Fruit fly (Drosophila melanogaster) whole organism: ENCODE measurements around the gene Tbcd.
A peak's percentile ranks its signal among the peaks of the same experiment; 100 is the strongest.

ENCODE experiments used
- CG8478 ChIP-seq: fragments of >200 bp; optimal IDR thresholded peaks from 2 replicates; lab custom pipeline; 2018; ENCODE audit warnings: inconsistent platforms
- Dll ChIP-seq: fragments of >200 bp; optimal IDR thresholded peaks from 2 replicates; lab custom pipeline; 2017
- EcR ChIP-seq, 2 experiments: fragments of >200 bp; optimal IDR thresholded peaks; 2 replicates each; lab custom pipeline; 2017; ENCODE audit warnings: missing biosample characterization in 2 of 2, missing genetic modification characterization in 2 of 2, missing genetic modification reagents in 2 of 2
- pan ChIP-seq: fragments of >200 bp; optimal IDR thresholded peaks from 2 replicates; lab custom pipeline; 2017
- psq ChIP-seq: fragments of >200 bp; optimal IDR thresholded peaks from 2 replicates; lab custom pipeline; 2017
- usp ChIP-seq: fragments of >200 bp; optimal IDR thresholded peaks from 2 replicates; lab custom pipeline; 2017; ENCODE audit warnings: missing biosample characterization, missing genetic modification characterization, mixed read lengths

The Tbcd gene

dm6 chr2L:2178810-2179143 is 31.5 kb downstream of the Tbcd start:
- TF ChIP-seq EcR (GFP tag; optimal IDR thresholded peaks at IDR 0.05; lab: Kevin White, UChicago), result no peak
- TF ChIP-seq Dll (lab: Kevin White, UChicago), result no peak
- no peak for TF ChIP-seq psq (lab: Kevin White, UChicago)
- no peak for TF ChIP-seq CG8478 (lab: Kevin White, UChicago)
- TF ChIP-seq pan, result no peak
- no peak for TF ChIP-seq usp

DNA sequence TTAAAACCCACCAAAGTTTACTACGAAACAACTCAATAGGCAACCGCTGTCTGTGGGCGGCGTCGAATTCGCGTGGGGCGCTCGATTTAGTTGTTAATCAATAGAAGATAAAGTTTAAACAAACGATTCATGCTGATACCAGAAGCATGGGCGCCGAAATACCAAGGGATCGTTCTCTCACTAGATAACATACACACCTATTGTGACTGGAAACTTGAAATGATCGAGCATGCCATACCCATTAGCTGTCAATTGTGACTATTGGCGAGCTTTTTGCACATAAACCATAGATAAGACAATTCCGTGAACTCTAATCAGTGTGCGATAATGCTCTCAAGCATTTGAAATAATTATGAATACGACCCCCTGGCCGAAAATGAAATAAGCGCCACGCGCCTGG is 32.0 kb downstream of the Tbcd start:
- TF ChIP-seq CG8478 (lab: Kevin White, UChicago) (no peak), pan (no peak), usp (no peak), EcR (GFP tag; optimal IDR thresholded peaks at IDR 0.05; lab: Kevin White, UChicago) (no peak), psq (lab: Kevin White, UChicago) (no peak), Dll (lab: Kevin White, UChicago) (no peak)

DNA sequence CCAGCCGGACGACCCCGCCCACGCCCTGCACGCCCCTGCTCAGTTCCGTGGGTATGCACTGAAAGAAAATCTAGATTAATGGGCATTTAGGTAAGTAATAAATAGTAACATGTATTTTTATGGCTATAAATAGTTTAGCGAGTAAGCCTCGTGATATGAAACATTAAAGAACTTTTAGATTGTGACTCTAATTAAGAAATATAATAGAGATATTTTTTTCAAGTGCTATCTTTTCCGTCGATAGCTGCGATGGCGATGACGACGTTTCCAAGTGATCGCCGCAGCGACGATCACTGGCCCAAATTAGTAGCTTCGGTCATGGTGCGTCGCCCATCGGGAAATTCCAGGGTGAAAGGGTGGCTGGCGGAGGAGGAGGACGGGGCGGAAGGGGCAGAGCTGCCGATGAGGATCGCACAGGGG is 32.8 kb downstream of the Tbcd start:
- TF ChIP-seq EcR (GFP tag; optimal IDR thresholded peaks at IDR 0.05; lab: Kevin White, UChicago) (no peak), psq (lab: Kevin White, UChicago) (no peak), usp (no peak), Dll (lab: Kevin White, UChicago) (no peak), CG8478 (lab: Kevin White, UChicago) (no peak), pan (no peak)

DNA sequence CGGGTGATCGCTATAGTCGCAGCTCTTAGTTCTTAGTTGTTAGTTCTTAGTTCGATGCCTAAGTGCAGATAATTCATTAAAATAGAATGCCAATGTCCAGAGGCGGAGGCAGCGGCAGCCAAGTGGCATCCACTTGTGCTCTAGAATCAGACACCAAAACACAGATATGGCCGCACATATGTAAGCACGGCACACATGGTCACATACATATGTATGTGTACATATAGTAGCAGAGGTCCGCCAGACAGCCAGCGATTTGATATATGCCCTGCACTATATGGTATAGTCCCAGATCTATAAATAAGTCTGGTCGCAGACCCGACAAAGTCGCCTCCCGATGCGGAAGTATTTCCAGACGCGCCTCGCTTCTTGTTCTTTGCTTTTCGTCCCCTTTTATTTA is 33.3 kb downstream of the Tbcd start:
- TF ChIP-seq psq (lab: Kevin White, UChicago), result no peak
- TF ChIP-seq usp, result no peak
- no peak for TF ChIP-seq pan
- no peak for TF ChIP-seq Dll (lab: Kevin White, UChicago)
- TF ChIP-seq CG8478 (lab: Kevin White, UChicago), result no peak
- TF ChIP-seq EcR (GFP tag; optimal IDR thresholded peaks at IDR 0.05; lab: Kevin White, UChicago), result no peak

DNA sequence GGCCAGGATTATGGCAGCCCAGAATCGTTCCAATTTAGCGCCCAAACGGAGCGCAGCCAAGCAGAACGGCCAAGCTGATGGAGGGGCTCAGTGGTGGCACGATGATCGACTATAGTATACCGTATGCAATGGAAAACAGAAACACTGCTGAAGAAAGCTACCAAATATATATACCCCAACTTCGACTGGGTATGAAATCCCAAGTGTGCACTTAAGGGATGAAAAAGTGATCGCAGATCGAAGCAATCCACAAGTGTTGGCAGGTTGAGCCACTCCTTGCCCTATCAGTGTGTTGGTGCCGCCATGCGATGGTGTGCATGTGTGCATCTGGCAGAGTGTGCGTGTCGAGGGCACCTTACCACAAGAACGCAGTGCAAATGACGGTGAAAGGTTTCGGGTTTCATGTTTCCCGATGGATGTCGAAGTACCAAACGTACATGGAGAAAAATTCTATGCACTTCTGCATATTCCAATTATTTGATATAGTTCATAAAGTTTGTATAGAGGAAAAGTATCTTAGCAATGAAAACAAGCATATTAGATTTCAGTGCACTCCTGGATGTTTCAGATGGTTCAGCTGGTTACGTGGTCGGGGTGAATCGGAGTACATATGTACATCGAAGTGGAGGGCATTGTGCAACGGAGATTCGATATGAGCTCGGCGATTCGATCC is 34.8 kb downstream of the Tbcd start:
- peak; percentile 28 for TF ChIP-seq pan
- TF ChIP-seq EcR (GFP tag; optimal IDR thresholded peaks at IDR 0.05; lab: Kevin White, UChicago), result no peak

dm6 chr2L:2182735-2183340 is 35.5 kb downstream of the Tbcd start:
- TF ChIP-seq EcR (GFP tag; optimal IDR thresholded peaks at IDR 0.05; lab: Kevin White, UChicago) (no peak), Dll (lab: Kevin White, UChicago) (no peak), psq (lab: Kevin White, UChicago) (no peak), pan (no peak), CG8478 (lab: Kevin White, UChicago) (no peak), usp (no peak)

dm6 chr2L:2184129-2184528 is 36.8 kb downstream of the Tbcd start:
- TF ChIP-seq CG8478 (lab: Kevin White, UChicago) (no peak), psq (lab: Kevin White, UChicago) (no peak), pan (no peak), usp (no peak), Dll (lab: Kevin White, UChicago) (no peak), EcR (GFP tag; optimal IDR thresholded peaks at IDR 0.05; lab: Kevin White, UChicago) (no peak)

- TF ChIP-seq Dll (lab: Kevin White, UChicago) (no peak), EcR (GFP tag; optimal IDR thresholded peaks at IDR 0.05; lab: Kevin White, UChicago) (no peak), CG8478 (lab: Kevin White, UChicago) (no peak), psq (lab: Kevin White, UChicago) (no peak), usp (no peak), pan (no peak)
Measured at dm6 chr2L:2184659-2185058, 37.3 kb downstream of the Tbcd start.

DNA sequence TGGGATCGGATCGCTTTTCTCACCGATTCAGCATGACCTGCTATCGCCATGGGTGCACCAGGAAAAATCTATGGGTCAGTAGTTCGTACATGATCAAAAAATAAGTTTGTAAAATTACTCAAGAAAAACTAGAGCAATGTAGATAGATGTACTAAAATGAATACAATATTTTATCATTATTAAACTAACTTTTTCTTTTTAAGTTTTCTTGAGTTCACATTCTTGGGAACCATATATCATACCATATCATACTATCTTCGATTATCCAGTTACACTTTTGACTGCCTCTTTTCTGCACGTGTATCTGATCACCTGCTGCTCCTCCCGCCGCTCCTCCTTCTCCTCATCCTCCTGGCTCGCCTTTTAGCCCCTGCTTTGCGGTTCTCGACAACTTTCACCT is 38.1 kb downstream of the Tbcd start:
- no peak for TF ChIP-seq usp
- no peak for TF ChIP-seq psq (lab: Kevin White, UChicago)
- TF ChIP-seq pan, result no peak
- TF ChIP-seq CG8478 (lab: Kevin White, UChicago), result no peak
- TF ChIP-seq Dll (lab: Kevin White, UChicago), result no peak
- no peak for TF ChIP-seq EcR (GFP tag; optimal IDR thresholded peaks at IDR 0.05; lab: Kevin White, UChicago)

dm6 chr2L:2187411-2187810 is 40.1 kb downstream of the Tbcd start:
- TF ChIP-seq CG8478 (lab: Kevin White, UChicago) (no peak), usp (no peak), pan (no peak), EcR (GFP tag; optimal IDR thresholded peaks at IDR 0.05; lab: Kevin White, UChicago) (no peak), Dll (lab: Kevin White, UChicago) (no peak)

DNA sequence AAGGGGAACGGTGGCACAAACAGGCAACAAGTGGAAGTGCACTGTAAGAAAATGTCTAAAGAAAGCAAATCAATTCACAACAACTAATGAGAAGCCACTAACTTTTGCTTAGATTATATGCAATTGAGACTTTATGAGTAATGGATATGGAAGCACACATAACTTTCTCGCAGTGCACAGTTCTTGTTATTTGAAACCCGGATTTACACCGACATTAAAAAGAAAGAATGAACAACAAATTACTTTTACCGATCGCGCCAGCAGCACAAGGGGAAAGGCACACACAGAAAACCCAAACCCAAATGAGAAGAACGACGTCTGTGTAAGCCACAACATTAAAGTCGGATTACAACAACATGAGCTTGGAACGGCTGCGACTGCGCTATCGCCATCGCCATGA is 41.8 kb downstream of the Tbcd start:
- no peak for TF ChIP-seq pan
- no peak for TF ChIP-seq CG8478 (lab: Kevin White, UChicago)

DNA sequence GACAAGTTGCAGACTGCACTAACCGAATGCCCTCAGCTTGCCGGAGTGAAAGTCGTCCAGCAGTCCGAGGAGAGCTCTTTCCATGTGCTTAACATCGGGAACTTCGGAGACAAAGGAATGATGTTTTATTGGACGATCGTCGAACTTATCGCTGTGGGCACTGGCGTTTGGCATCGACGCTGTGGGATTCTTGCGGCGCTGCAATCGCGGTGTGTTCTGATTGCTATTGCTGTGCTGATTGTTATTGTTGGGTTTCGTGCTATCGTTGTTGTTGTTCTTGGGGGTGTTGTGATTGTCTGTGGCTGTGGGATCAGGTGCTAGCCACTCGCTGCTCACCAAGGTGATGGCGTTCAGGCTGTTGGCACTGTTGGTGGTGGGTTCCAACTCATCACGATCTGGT is 43.4 kb downstream of the Tbcd start:
- TF ChIP-seq pan, result no peak
- TF ChIP-seq CG8478 (lab: Kevin White, UChicago), result no peak
- no peak for TF ChIP-seq EcR (GFP tag; optimal IDR thresholded peaks at IDR 0.05; lab: Kevin White, UChicago)
- TF ChIP-seq psq (lab: Kevin White, UChicago), result no peak
- TF ChIP-seq usp, result no peak
- TF ChIP-seq Dll (lab: Kevin White, UChicago), result no peak

DNA sequence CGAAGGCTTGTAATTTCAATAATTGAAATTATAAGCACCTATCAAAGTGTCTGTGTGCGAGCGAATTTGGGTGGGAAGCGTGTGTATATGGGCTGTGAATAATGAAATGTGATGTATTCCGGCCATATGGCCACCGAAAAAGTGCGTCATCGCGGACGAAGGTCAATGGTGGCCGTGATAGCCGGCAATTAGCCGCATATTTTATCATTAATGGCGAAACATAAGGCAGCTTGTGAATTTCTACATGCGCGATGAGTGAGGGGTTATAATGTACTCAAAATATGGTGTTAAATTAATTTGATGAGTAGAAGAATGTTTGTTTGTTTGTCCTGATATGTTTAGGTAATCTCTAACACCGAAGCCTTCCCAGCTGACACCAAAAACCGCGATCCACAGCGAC is 44.1 kb downstream of the Tbcd start:
- TF ChIP-seq usp, result no peak
- no peak for TF ChIP-seq Dll (lab: Kevin White, UChicago)
- TF ChIP-seq CG8478 (lab: Kevin White, UChicago), result no peak
- TF ChIP-seq EcR (GFP tag; optimal IDR thresholded peaks at IDR 0.05; lab: Kevin White, UChicago), result no peak
- TF ChIP-seq psq (lab: Kevin White, UChicago), result no peak
- TF ChIP-seq pan, result no peak
